Fruit fly (Drosophila melanogaster) whole organism, prepupa: Measurements from ENCODE around the gene Arl2.

ENCODE experiments used
- Blimp-1 ChIP-seq: fragments of 200-800 bp; sonication (Bioruptor generic); optimal IDR thresholded peaks from 3 replicates; lab custom pipeline; 2017; ENCODE audit warnings: missing biosample characterization, missing genetic modification characterization, mild to moderate bottlenecking, moderate library complexity, missing genetic modification reagents
- CG11902 ChIP-seq: fragments of 200-800 bp; sonication (Bioruptor generic); optimal IDR thresholded peaks from 3 replicates; lab custom pipeline; 2016; ENCODE audit warnings: missing biosample characterization, missing genetic modification characterization
- CG31627 ChIP-seq: fragments of 200-800 bp; sonication (Bioruptor generic); optimal IDR thresholded peaks from 3 replicates; lab custom pipeline; 2016; ENCODE audit warnings: missing biosample characterization, missing genetic modification characterization
- CG32006 ChIP-seq: fragments of 200-800 bp; sonication (Bioruptor generic); optimal IDR thresholded peaks from 3 replicates; lab custom pipeline; 2017; ENCODE audit warnings: missing biosample characterization, mild to moderate bottlenecking, missing genetic modification characterization
- CG34406 ChIP-seq: fragments of 200-800 bp; sonication (Bioruptor generic); optimal IDR thresholded peaks from 3 replicates; lab custom pipeline; 2016; ENCODE audit warnings: missing biosample characterization, missing genetic modification characterization
- CG6792 ChIP-seq: fragments of 200-800 bp; sonication (Bioruptor generic); optimal IDR thresholded peaks from 3 replicates; lab custom pipeline; 2016; ENCODE audit warnings: missing biosample characterization, missing genetic modification characterization
- CG6808 ChIP-seq: fragments of 200-800 bp; sonication (Bioruptor generic); optimal IDR thresholded peaks from 3 replicates; lab custom pipeline; 2017; ENCODE audit warnings: missing biosample characterization, missing genetic modification characterization, mild to moderate bottlenecking, moderate library complexity, missing genetic modification reagents
- CG7368 ChIP-seq: fragments of 200-800 bp; sonication (Bioruptor generic); optimal IDR thresholded peaks from 3 replicates; lab custom pipeline; 2016; ENCODE audit warnings: missing biosample characterization, missing genetic modification characterization
- CG9139 ChIP-seq: fragments of 200-800 bp; sonication (Bioruptor generic); optimal IDR thresholded peaks from 3 replicates; lab custom pipeline; 2017; ENCODE audit warnings: missing biosample characterization, mild to moderate bottlenecking, missing genetic modification characterization
- Eip78C ChIP-seq: fragments of 200-800 bp; sonication (Bioruptor generic); peaks from one replicate; lab custom pipeline; 2016; ENCODE audit warnings: missing biosample characterization, missing genetic modification characterization
- Eip93F ChIP-seq: fragments of 200-800 bp; sonication (Bioruptor generic); optimal IDR thresholded peaks from 2 replicates; lab custom pipeline; 2016; ENCODE audit warnings: missing biosample characterization, mild to moderate bottlenecking, missing genetic modification characterization
- Gug ChIP-seq: fragments of 200-800 bp; sonication (Bioruptor generic); IDR thresholded peaks from 2 replicates; pipeline ENCODE4 v1.3.6; 2022; ENCODE audit warnings: missing biosample characterization, missing genetic modification characterization
- Hr38 ChIP-seq: sonication (Bioruptor generic); optimal IDR thresholded peaks from 2 replicates; lab custom pipeline; 2016; ENCODE audit warnings: missing biosample characterization, missing genetic modification characterization
- Lpt ChIP-seq: fragments of 200-800 bp; sonication (Bioruptor generic); optimal IDR thresholded peaks from 3 replicates; lab custom pipeline; 2016; ENCODE audit warnings: missing biosample characterization, missing genetic modification characterization
- Met ChIP-seq: fragments of 200-800 bp; sonication (Bioruptor generic); optimal IDR thresholded peaks from 3 replicates; lab custom pipeline; 2016; ENCODE audit warnings: missing biosample characterization, missing genetic modification characterization
- OdsH ChIP-seq: fragments of 200-800 bp; sonication (Bioruptor generic); optimal IDR thresholded peaks from 3 replicates; lab custom pipeline; 2016; ENCODE audit warnings: missing biosample characterization, missing genetic modification characterization
- Smox ChIP-seq: fragments of 200-800 bp; sonication (Bioruptor generic); optimal IDR thresholded peaks from 3 replicates; lab custom pipeline; 2016; ENCODE audit warnings: missing biosample characterization, missing genetic modification characterization
- Sox102F ChIP-seq: fragments of 200-800 bp; sonication (Bioruptor generic); optimal IDR thresholded peaks from 2 replicates; lab custom pipeline; 2016; ENCODE audit warnings: missing biosample characterization, mild to moderate bottlenecking, missing genetic modification characterization
- Sox14 ChIP-seq: fragments of 200-800 bp; sonication (Bioruptor generic); optimal IDR thresholded peaks from 3 replicates; lab custom pipeline; 2016; ENCODE audit warnings: missing biosample characterization, missing genetic modification characterization
- achi ChIP-seq: fragments of 200-800 bp; sonication (Bioruptor generic); optimal IDR thresholded peaks from 3 replicates; lab custom pipeline; 2016; ENCODE audit warnings: missing biosample characterization, missing genetic modification characterization
- acj6 ChIP-seq: fragments of 200-800 bp; sonication (Bioruptor generic); optimal IDR thresholded peaks from 3 replicates; lab custom pipeline; 2016; ENCODE audit warnings: missing biosample characterization, missing genetic modification characterization
- dsx ChIP-seq: fragments of 200-800 bp; optimal IDR thresholded peaks from 3 replicates; lab custom pipeline; 2019; ENCODE audit warnings: missing biosample characterization, mild to moderate bottlenecking, missing genetic modification characterization, moderate library complexity; ENCODE audit not compliant: poor library complexity, severe bottlenecking
- fkh ChIP-seq: fragments of 200-800 bp; sonication (Bioruptor generic); optimal IDR thresholded peaks from 3 replicates; lab custom pipeline; 2017; ENCODE audit warnings: missing biosample characterization, mild to moderate bottlenecking, missing genetic modification characterization, moderate library complexity
- lz ChIP-seq: fragments of 200-800 bp; sonication (Bioruptor generic); optimal IDR thresholded peaks from 3 replicates; lab custom pipeline; 2016; ENCODE audit warnings: missing biosample characterization, missing genetic modification characterization
- net ChIP-seq: fragments of 200-800 bp; sonication (Bioruptor generic); optimal IDR thresholded peaks from 3 replicates; lab custom pipeline; 2016; ENCODE audit warnings: missing biosample characterization, missing genetic modification characterization
- salr ChIP-seq, 2 experiments: fragments of 200-800 bp; sonication (Bioruptor generic); optimal IDR thresholded peaks; 3 replicates each; lab custom pipeline; 2016 to 2018; ENCODE audit warnings: missing biosample characterization in 2 of 2, missing genetic modification characterization in 2 of 2, mild to moderate bottlenecking in 1 of 2
- spab ChIP-seq: fragments of 200-800 bp; sonication (Bioruptor generic); optimal IDR thresholded peaks from 2 replicates; lab custom pipeline; 2017; ENCODE audit warnings: missing biosample characterization, mild to moderate bottlenecking, missing genetic modification characterization, missing genetic modification reagents
- svp ChIP-seq: fragments of 200-800 bp; sonication (Bioruptor generic); peaks from one replicate; lab custom pipeline; 2016; ENCODE audit warnings: missing biosample characterization, missing genetic modification characterization
- topi ChIP-seq: fragments of 200-800 bp; sonication (Bioruptor generic); optimal IDR thresholded peaks from 3 replicates; lab custom pipeline; 2016; ENCODE audit warnings: missing biosample characterization, missing genetic modification characterization

Gene Arl2

DNA sequence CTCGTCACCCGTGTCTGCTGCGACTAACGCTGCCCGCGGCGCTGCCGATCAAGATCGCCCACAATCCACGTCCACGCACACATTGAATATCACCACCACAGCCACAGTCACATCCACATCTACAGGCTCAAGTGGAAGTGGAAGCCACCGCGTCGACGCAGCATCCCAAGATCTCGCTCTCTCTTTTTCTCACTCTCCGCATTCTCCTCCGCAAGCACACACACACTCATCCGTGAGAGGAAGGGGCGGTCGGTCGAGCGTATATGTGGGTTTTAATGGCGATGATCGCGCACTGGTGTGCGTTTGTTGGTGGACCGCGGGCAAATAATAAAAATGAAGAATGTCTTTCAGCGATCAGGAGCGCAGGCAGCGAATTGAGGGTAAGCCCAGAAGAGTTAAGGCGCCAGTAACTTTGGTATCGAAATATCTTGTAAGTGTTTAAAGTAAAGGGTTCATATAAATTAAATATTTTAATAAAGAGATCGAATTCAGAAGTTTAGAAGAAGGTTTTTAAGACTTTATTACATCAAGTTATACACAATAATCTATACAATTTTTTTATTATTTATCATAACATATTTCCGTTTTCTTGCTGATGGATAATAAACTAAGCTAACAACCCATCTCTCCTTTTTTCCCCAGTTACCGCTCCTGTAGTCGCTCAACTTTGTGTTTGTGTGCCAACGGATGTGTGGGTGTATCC, 7.0 kb upstream of the Arl2 start, which contains the start of gene Poxm (continued):
- TF ChIP-seq topi (GFP tag; lab: Kevin White, UChicago) (peak; percentile 94), dsx (GFP tag; lab: Kevin White, UChicago) (peak; percentile 95), Lpt (GFP tag; lab: Kevin White, UChicago) (peak; percentile 96), CG6792 (GFP tag; lab: Kevin White, UChicago) (peak; percentile 96), spab (GFP tag; lab: Kevin White, UChicago) (peak; percentile 95), achi (GFP tag; lab: Kevin White, UChicago) (peak; percentile 96), net (GFP tag; lab: Kevin White, UChicago) (peak; percentile 95), Eip93F (peak; percentile 24), CG6808 (GFP tag; lab: Kevin White, UChicago) (peak; percentile 97)

DNA sequence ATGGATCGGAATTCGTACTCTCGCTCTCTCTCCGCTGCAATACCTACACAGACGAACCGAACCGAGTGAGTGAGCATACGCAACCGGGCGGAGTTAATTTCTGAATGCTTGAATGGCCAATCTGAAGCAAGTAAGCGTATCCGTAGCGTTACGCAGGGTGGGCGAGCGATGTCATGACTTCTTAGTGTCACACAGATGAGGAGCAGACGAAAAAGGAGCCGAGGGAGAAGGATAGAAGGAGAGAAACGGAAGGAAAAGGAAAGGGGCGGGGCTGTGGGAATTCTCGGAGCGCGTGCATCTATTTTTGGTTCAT, 6.5 kb upstream of the Arl2 start:
- no peak for TF ChIP-seq acj6
- no peak for TF ChIP-seq CG31627 (GFP tag; lab: Kevin White, UChicago)
- no peak for TF ChIP-seq Blimp-1 (GFP tag; lab: Kevin White, UChicago)
- no peak for TF ChIP-seq Sox102F (GFP tag; lab: Kevin White, UChicago)
- no peak for TF ChIP-seq CG11902 (GFP tag; lab: Kevin White, UChicago)
- TF ChIP-seq Smox (GFP tag; lab: Kevin White, UChicago) = no peak
- TF ChIP-seq Met (GFP tag; lab: Kevin White, UChicago) = no peak
- no peak for TF ChIP-seq Hr38 (GFP tag; lab: Kevin White, UChicago)
- no peak for TF ChIP-seq svp (GFP tag; lab: Kevin White, UChicago)
- no peak for TF ChIP-seq Gug (GFP tag; lab: Robert Waterston, UW)
- TF ChIP-seq CG7368 (GFP tag; lab: Kevin White, UChicago) = no peak
- TF ChIP-seq Sox14 (GFP tag; lab: Kevin White, UChicago) = no peak

DNA sequence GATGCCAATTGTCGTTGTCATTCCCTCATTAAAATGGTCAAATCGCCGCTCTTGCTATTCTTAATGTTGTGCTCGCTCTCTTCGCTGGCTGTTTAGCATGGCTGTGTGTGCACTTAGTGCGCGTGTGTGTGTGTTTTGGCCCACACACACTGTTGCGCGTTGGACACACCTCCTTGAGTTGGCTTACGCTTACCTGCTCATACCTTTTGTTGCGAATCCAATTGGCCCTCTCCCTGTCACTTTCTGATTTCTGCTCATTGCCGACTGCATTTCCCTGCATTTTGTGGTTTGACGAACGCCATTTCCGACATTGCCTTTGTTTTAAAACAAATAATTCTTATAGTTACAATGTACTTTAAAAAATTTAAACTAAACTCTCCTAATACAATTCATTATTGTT, 5.9 kb upstream of the Arl2 start:
- TF ChIP-seq Eip78C (GFP tag; lab: Kevin White, UChicago) (peak; percentile 8), achi (GFP tag; lab: Kevin White, UChicago) (no peak), lz (GFP tag; lab: Kevin White, UChicago) (no peak), CG11902 (GFP tag; lab: Kevin White, UChicago) (no peak), CG9139 (GFP tag; lab: Kevin White, UChicago) (no peak)

DNA sequence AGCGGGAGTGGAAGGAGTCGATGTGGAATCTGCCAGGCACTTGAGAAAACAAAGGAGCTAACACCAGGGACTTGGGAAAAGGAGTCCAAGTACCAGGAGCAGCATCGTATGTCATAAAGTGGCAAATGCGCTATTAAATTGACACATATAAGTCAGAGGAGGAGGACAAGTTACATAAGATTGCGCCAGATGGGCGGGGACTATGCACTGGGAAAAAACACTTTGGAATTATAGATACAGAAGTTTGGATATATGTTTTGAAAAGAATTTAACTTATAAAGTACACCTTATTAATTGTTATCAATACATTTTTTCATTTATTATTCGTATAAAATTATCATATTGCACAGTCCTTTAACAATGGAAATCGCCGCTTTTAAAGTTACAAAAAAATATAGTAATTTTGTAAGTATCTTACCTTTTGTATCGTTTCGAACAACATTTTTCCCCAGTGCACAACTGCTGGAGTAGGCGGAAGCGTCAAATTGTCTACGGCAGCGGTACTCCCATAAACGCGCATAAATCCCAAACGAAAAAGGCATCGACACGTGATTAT, 4.8 kb upstream of the Arl2 start:
- peak; percentile 11 for TF ChIP-seq Eip78C (GFP tag; lab: Kevin White, UChicago)
- TF ChIP-seq OdsH (GFP tag; lab: Kevin White, UChicago) = no peak
- TF ChIP-seq spab (GFP tag; lab: Kevin White, UChicago) = no peak
- TF ChIP-seq svp (GFP tag; lab: Kevin White, UChicago) = no peak
- no peak for TF ChIP-seq salr (GFP tag; optimal IDR thresholded peaks at IDR 0.05; lab: Kevin White, UChicago)

DNA sequence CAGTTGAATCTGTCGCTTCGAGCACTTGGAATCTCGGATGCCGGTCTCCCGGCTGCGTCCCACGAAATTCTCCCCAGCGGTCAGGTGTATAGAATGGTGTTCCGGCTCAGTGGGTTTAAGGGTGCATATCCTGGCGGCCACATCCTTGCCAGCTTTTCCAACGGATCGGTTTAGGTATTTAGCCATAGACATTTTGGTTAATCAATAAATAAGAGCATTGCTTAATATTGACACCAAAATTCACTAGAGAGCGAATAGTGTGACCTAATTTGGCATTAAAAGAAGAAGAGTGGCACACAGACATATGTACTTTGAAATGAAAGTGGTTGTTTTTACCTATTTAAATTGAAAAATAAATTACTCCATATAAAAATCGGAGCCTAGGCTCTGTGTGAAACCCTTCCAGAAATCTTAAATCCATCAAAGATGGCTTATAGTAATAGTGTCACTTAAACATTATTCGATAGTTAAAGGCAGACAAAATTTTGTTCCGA, 2.4 kb downstream of the Arl2 start, which contains the start of the genes PNKP and COX7AL:
PNKP (minus strand) TSS at position 266 of the 494 bp plus-strand sequence.
COX7AL (plus strand) TSS at position 419 of the 494 bp plus-strand sequence.
- TF ChIP-seq Eip93F (no peak), dsx (GFP tag; lab: Kevin White, UChicago) (no peak), Lpt (GFP tag; lab: Kevin White, UChicago) (no peak), Smox (GFP tag; lab: Kevin White, UChicago) (no peak), fkh (GFP tag; lab: Kevin White, UChicago) (peak; percentile 38), CG34406 (GFP tag; lab: Kevin White, UChicago) (no peak), CG32006 (GFP tag; lab: Kevin White, UChicago) (no peak)
